Fruit fly (Drosophila melanogaster) whole organism, embryonic: Measurements from ENCODE around the gene CG31207.
A peak's percentile ranks its signal among the peaks of the same experiment; 100 is the strongest.

Experiments
- Adf1 ChIP-seq: fragments of 200-800 bp; sonication (Bioruptor generic); IDR thresholded peaks from 2 replicates; pipeline ENCODE4 v1.3.6; 2022; ENCODE audit warnings: missing biosample characterization, missing genetic modification characterization
- Antp ChIP-seq: fragments of 200-800 bp; sonication (Bioruptor generic); optimal IDR thresholded peaks from 3 replicates; lab custom pipeline; 2016; ENCODE audit warnings: missing biosample characterization, missing genetic modification characterization
- Atf3 ChIP-seq: fragments of 200-800 bp; sonication (Bioruptor generic); optimal IDR thresholded peaks from 3 replicates; lab custom pipeline; 2016; ENCODE audit warnings: missing biosample characterization, missing genetic modification characterization
- Awh ChIP-seq: fragments of 200-800 bp; sonication (Bioruptor generic); IDR thresholded peaks from 2 replicates; pipeline ENCODE4, ENCODE4 v1.3.6; 2022; ENCODE audit warnings: missing biosample characterization, missing genetic modification characterization
- CG10543 ChIP-seq: fragments of 200-800 bp; sonication (Bioruptor generic); optimal IDR thresholded peaks from 3 replicates; lab custom pipeline; 2017; ENCODE audit warnings: missing biosample characterization, mild to moderate bottlenecking, missing genetic modification characterization, moderate library complexity
- CG11695 ChIP-seq: fragments of 200-800 bp; sonication (Bioruptor generic); IDR thresholded peaks from 3 replicates; pipeline ENCODE4 v1.3.6; 2022; ENCODE audit warnings: missing biosample characterization, missing genetic modification characterization
- CG13296 ChIP-seq: fragments of 200-800 bp; sonication (Bioruptor generic); optimal IDR thresholded peaks from 3 replicates; lab custom pipeline; 2018; ENCODE audit warnings: missing biosample characterization, mild to moderate bottlenecking, missing genetic modification characterization
- CG13624 ChIP-seq: fragments of 200-800 bp; sonication (Bioruptor generic); optimal IDR thresholded peaks from 2 replicates; lab custom pipeline; 2016; ENCODE audit warnings: missing biosample characterization, missing genetic modification characterization
- CG14014 ChIP-seq: fragments of 200-800 bp; sonication (Bioruptor generic); IDR thresholded peaks from 2 replicates; pipeline ENCODE4 v1.3.6; 2022; ENCODE audit warnings: missing biosample characterization, missing genetic modification characterization
- CG14710 ChIP-seq: fragments of 200-800 bp; sonication (Bioruptor generic); optimal IDR thresholded peaks from 3 replicates; lab custom pipeline; 2019; ENCODE audit warnings: missing biosample characterization, mild to moderate bottlenecking, missing genetic modification characterization, moderate library complexity
- CG15514 ChIP-seq: fragments of 200-800 bp; sonication (Bioruptor generic); optimal IDR thresholded peaks from 3 replicates; lab custom pipeline; 2017; ENCODE audit warnings: missing biosample characterization, missing genetic modification characterization, mild to moderate bottlenecking, moderate library complexity, missing genetic modification reagents
- CG18599 ChIP-seq: fragments of 200-800 bp; sonication (Bioruptor generic); optimal IDR thresholded peaks from 3 replicates; lab custom pipeline; 2017; ENCODE audit warnings: missing biosample characterization, missing genetic modification characterization, mild to moderate bottlenecking, moderate library complexity, missing genetic modification reagents
- CG34422 ChIP-seq: fragments of 200-800 bp; sonication (Bioruptor generic); IDR thresholded peaks from 3 replicates; pipeline ENCODE4 v1.3.6; 2022; ENCODE audit warnings: missing biosample characterization, missing genetic modification characterization
- CG8290 ChIP-seq, 3 experiments: fragments of 200-800 bp; sonication (Bioruptor generic); optimal IDR thresholded peaks; 2 replicates each; lab custom pipeline; 2016 to 2019; ENCODE audit warnings: missing biosample characterization in 3 of 3, missing genetic modification characterization in 3 of 3, mild to moderate bottlenecking in 2 of 3, moderate library complexity in 1 of 3
- CG9727 ChIP-seq: fragments of 200-800 bp; sonication (Bioruptor generic); optimal IDR thresholded peaks from 3 replicates; lab custom pipeline; 2017; ENCODE audit warnings: missing biosample characterization, mild to moderate bottlenecking, missing genetic modification characterization
- CG9876 ChIP-seq: fragments of 200-800 bp; sonication (Bioruptor generic); optimal IDR thresholded peaks from 2 replicates; lab custom pipeline; 2016; ENCODE audit warnings: missing biosample characterization, missing genetic modification characterization
- Hmr ChIP-seq: fragments of 200-800 bp; sonication (Bioruptor generic); optimal IDR thresholded peaks from 3 replicates; lab custom pipeline; 2017; ENCODE audit warnings: mild to moderate bottlenecking, missing biosample characterization, missing genetic modification reagents, missing genetic modification characterization
- Hr39 ChIP-seq: fragments of >200 bp; optimal IDR thresholded peaks from 2 replicates; lab custom pipeline; 2017
- MTF-1 ChIP-seq: fragments of 200-800 bp; sonication (Bioruptor generic); optimal IDR thresholded peaks from 2 replicates; lab custom pipeline; 2018; ENCODE audit warnings: missing biosample characterization, mild to moderate bottlenecking, missing genetic modification characterization, borderline replicate concordance
- Med ChIP-seq: fragments of 200-800 bp; sonication (Bioruptor generic); peaks from one replicate; lab custom pipeline; 2016; ENCODE audit warnings: missing biosample characterization, missing genetic modification characterization, mild to moderate bottlenecking, inconsistent platforms, moderate library complexity
- Meics ChIP-seq: fragments of 200-800 bp; sonication (Bioruptor generic); optimal IDR thresholded peaks from 2 replicates; lab custom pipeline; 2017; ENCODE audit warnings: missing biosample characterization, mild to moderate bottlenecking, missing genetic modification characterization
- NK7.1 ChIP-seq: fragments of 200-800 bp; sonication (Bioruptor generic); optimal IDR thresholded peaks from 3 replicates; lab custom pipeline; 2016; ENCODE audit warnings: missing biosample characterization, missing genetic modification characterization
- Pdp1 ChIP-seq, 2 experiments: fragments of 200-800 bp; sonication (Bioruptor generic); optimal IDR thresholded peaks; 3 replicates each; lab custom pipeline; 2016; ENCODE audit warnings: missing biosample characterization in 2 of 2, missing genetic modification characterization in 2 of 2, mild to moderate bottlenecking in 1 of 2, moderate library complexity in 1 of 2
- Xbp1 ChIP-seq: fragments of 200-800 bp; sonication (Bioruptor generic); optimal IDR thresholded peaks from 3 replicates; lab custom pipeline; 2016; ENCODE audit warnings: missing biosample characterization, mild to moderate bottlenecking, missing genetic modification characterization
- Xrp1 ChIP-seq: fragments of 200-800 bp; sonication (Bioruptor generic); IDR thresholded peaks from 2 replicates; pipeline ENCODE4 v1.3.6; 2022; ENCODE audit warnings: missing biosample characterization, missing genetic modification characterization
- ap ChIP-seq: fragments of 200-800 bp; sonication (Bioruptor generic); IDR thresholded peaks from 2 replicates; pipeline ENCODE4 v1.3.6; 2022; ENCODE audit warnings: missing biosample characterization, missing genetic modification characterization
- cg ChIP-seq: fragments of 200-800 bp; sonication (Bioruptor generic); optimal IDR thresholded peaks from 3 replicates; lab custom pipeline; 2019; ENCODE audit warnings: missing biosample characterization, mild to moderate bottlenecking, missing genetic modification characterization, moderate library complexity
- da ChIP-seq: fragments of 200-800 bp; sonication (Bioruptor generic); optimal IDR thresholded peaks from 2 replicates; lab custom pipeline; 2016; ENCODE audit warnings: missing biosample characterization, missing genetic modification characterization
- ewg ChIP-seq: fragments of 200-800 bp; sonication (Bioruptor generic); optimal IDR thresholded peaks from 3 replicates; lab custom pipeline; 2017; ENCODE audit warnings: mild to moderate bottlenecking, missing biosample characterization, missing genetic modification reagents, missing genetic modification characterization
- gce ChIP-seq: fragments of 200-800 bp; sonication (Bioruptor generic); IDR thresholded peaks from 3 replicates; pipeline ENCODE4 v1.3.6; 2022; ENCODE audit warnings: missing biosample characterization, missing genetic modification characterization
- lab ChIP-seq: fragments of 200-800 bp; sonication (Bioruptor generic); optimal IDR thresholded peaks from 3 replicates; lab custom pipeline; 2017; ENCODE audit warnings: missing biosample characterization, missing genetic modification characterization, mild to moderate bottlenecking, moderate library complexity, missing genetic modification reagents
- lilli ChIP-seq: fragments of 200-800 bp; sonication (Bioruptor generic); optimal IDR thresholded peaks from 3 replicates; lab custom pipeline; 2016; ENCODE audit warnings: missing biosample characterization, missing genetic modification characterization
- maf-S ChIP-seq: fragments of 200-800 bp; sonication (Bioruptor generic); optimal IDR thresholded peaks from 2 replicates; lab custom pipeline; 2016; ENCODE audit warnings: missing biosample characterization, missing genetic modification characterization
- nom ChIP-seq: fragments of 200-800 bp; sonication (Bioruptor generic); optimal IDR thresholded peaks from 2 replicates; lab custom pipeline; 2017; ENCODE audit warnings: missing biosample characterization, missing genetic modification characterization, mild to moderate bottlenecking, moderate library complexity, missing genetic modification reagents
- pros ChIP-seq: fragments of 200-800 bp; sonication (Bioruptor generic); optimal IDR thresholded peaks from 3 replicates; lab custom pipeline; 2019; ENCODE audit warnings: missing biosample characterization, mild to moderate bottlenecking, missing genetic modification characterization, moderate library complexity
- pzg ChIP-seq: fragments of 200-800 bp; sonication (Bioruptor generic); optimal IDR thresholded peaks from 3 replicates; lab custom pipeline; 2018; ENCODE audit warnings: missing biosample characterization, mild to moderate bottlenecking, missing genetic modification characterization, moderate library complexity
- repo ChIP-seq: fragments of 200-800 bp; sonication (Bioruptor generic); optimal IDR thresholded peaks from 2 replicates; lab custom pipeline; 2016; ENCODE audit warnings: missing biosample characterization, missing genetic modification characterization
- sens ChIP-seq: fragments of 200-800 bp; sonication (Bioruptor generic); peaks from one replicate; lab custom pipeline; 2016; ENCODE audit warnings: missing biosample characterization, missing genetic modification characterization
- seq ChIP-seq: fragments of 200-800 bp; sonication (Bioruptor generic); IDR thresholded peaks from 2 replicates; pipeline ENCODE4 v1.3.6; 2022; ENCODE audit warnings: missing biosample characterization, missing genetic modification characterization
- stwl ChIP-seq: fragments of 200-800 bp; sonication (Bioruptor generic); optimal IDR thresholded peaks from 3 replicates; lab custom pipeline; 2018; ENCODE audit warnings: missing biosample characterization, mild to moderate bottlenecking, missing genetic modification characterization, moderate library complexity
- twi ChIP-seq: fragments of 200-800 bp; optimal IDR thresholded peaks from 2 replicates; lab custom pipeline; 2019; ENCODE audit warnings: missing biosample characterization, mild to moderate bottlenecking, missing genetic modification characterization, moderate library complexity

CG31207 gene

dm6 chr3R:21015636-21016035 lies 31.2 kb downstream of the CG31207 start, which contains the start of gene CG5697 (continued):
- TF ChIP-seq maf-S (GFP tag; lab: Kevin White, UChicago) (no peak), CG11695 (GFP tag; lab: Robert Waterston, UW) (0 out of 3 replicates have a peak, but pooled peaks have one; percentile 16), CG18599 (GFP tag; lab: Kevin White, UChicago) (peak; percentile 5), sens (GFP tag; lab: Kevin White, UChicago) (peak; percentile 63), CG13296 (GFP tag; lab: Kevin White, UChicago) (peak; percentile 26), gce (GFP tag; lab: Robert Waterston, UW) (no peak), Meics (no peak), CG10543 (peak; percentile 46), CG14014 (peak; percentile 52; the same call in 1 of the 2 replicates), lab (GFP tag; lab: Kevin White, UChicago) (peak; percentile 41), CG15514 (GFP tag; lab: Kevin White, UChicago) (peak; percentile 28), Xbp1 (GFP tag; lab: Kevin White, UChicago) (no peak), CG8290 (GFP tag; optimal IDR thresholded peaks at IDR 0.05; lab: Kevin White, UChicago) (no peak), CG8290 (tag; optimal IDR thresholded peaks at IDR 0.05; lab: Kevin White, UChicago) (peak in 1 of 2 experiments; percentile 12), seq (GFP tag; lab: Robert Waterston, UW) (peak; percentile 32; the same call in 1 of the 2 replicates), MTF-1 (GFP tag; lab: Kevin White, UChicago) (peak; percentile 24), Pdp1 (GFP tag; optimal IDR thresholded peaks at IDR 0.05; lab: Kevin White, UChicago) (peak in 1 of 2 experiments; percentile 84), Antp (GFP tag; lab: Kevin White, UChicago) (no peak), Adf1 (0 out of 2 replicates have a peak, but pooled peaks have one; percentile 30), ewg (GFP tag; lab: Kevin White, UChicago) (no peak), ap (GFP tag; lab: Robert Waterston, UW) (0 out of 2 replicates have a peak, but pooled peaks have one; percentile 2), Med (peak; percentile 68), Awh (GFP tag; lab: Robert Waterston, UW) (0 out of 2 replicates have a peak, but pooled peaks have one; percentile 18), Hmr (GFP tag; lab: Kevin White, UChicago) (peak; percentile 21), pros (GFP tag; lab: Kevin White, UChicago) (no peak)
- TF ChIP-seq, all 482 proteins: peak for 26

DNA sequence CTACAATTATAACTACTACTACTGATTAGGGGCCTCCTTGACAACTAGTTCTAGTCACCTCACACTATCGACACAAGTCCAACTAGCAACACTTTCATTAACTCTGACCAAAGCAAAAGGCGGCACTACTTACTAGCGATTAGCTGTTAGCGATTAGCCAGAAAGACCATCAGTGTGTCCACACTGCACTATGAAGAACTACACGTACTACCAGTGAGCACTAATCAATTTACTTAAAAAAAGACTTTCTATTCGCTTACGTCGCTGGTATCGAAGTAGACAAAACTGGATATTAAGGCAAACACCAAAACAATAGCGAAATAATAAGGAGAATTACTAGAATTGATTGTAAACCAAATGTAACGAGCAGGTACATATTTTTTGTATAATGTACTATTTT lies 33.0 kb downstream of the CG31207 start:
- TF ChIP-seq CG34422 (GFP tag; lab: Robert Waterston, UW) (no peak), twi (no peak), Xrp1 (no peak), Med (peak; percentile 50), CG14710 (tag; lab: Kevin White, UChicago) (peak; percentile 73), Hr39 (lab: Kevin White, UChicago) (no peak), repo (GFP tag; lab: Kevin White, UChicago) (no peak), CG9876 (GFP tag; lab: Kevin White, UChicago) (no peak), da (GFP tag; lab: Kevin White, UChicago) (no peak), Atf3 (no peak), ewg (GFP tag; lab: Kevin White, UChicago) (no peak), stwl (tag; lab: Kevin White, UChicago) (peak; percentile 93), nom (no peak), cg (GFP tag; lab: Kevin White, UChicago) (no peak), CG13624 (GFP tag; lab: Kevin White, UChicago) (no peak), NK7.1 (GFP tag; lab: Kevin White, UChicago) (no peak), pzg (GFP tag; lab: Kevin White, UChicago) (no peak), CG9727 (GFP tag; lab: Kevin White, UChicago) (no peak), lilli (GFP tag; lab: Kevin White, UChicago) (no peak)
